Worm (Caenorhabditis elegans): ENCODE measurements around the gene R31.2.

- TF ChIP-seq T22C8.4 (GFP tag; IDR thresholded peaks at IDR 0.05) = no peak
- TF ChIP-seq flt-1 (GFP tag; IDR thresholded peaks at IDR 0.05) = no peak
- TF ChIP-seq ref-1 (GFP tag; conservative IDR thresholded peaks at IDR 0.05) = no peak
- TF ChIP-seq tab-1 (GFP tag; IDR thresholded peaks at IDR 0.05) = no peak
- TF ChIP-seq ztf-23 (GFP tag; IDR thresholded peaks at IDR 0.05) = no peak
- no peak for TF ChIP-seq med-1 (GFP tag; optimal IDR thresholded peaks at IDR 0.05; ENCODE audit: insufficient read depth)
- no peak for TF ChIP-seq klf-2 (GFP tag; conservative IDR thresholded peaks at IDR 0.05)
- TF ChIP-seq cog-1 (tag; optimal IDR thresholded peaks at IDR 0.05) = no peak
These were observed 4.5 kb downstream of the R31.2 start for ce11 chrV:11921689-11922517.

Measured in whole organism, midembryonic.